Fruit fly (Drosophila melanogaster) whole organism, embryonic: ENCODE measurements around the gene mtsh.

ENCODE experiments used
- BtbVII ChIP-seq: fragments of 200-800 bp; sonication (Bioruptor generic); optimal IDR thresholded peaks from 3 replicates; lab custom pipeline; 2017; ENCODE audit warnings: missing biosample characterization, mild to moderate bottlenecking, missing genetic modification characterization
- CG10209 ChIP-seq: fragments of 200-800 bp; sonication (Bioruptor generic); optimal IDR thresholded peaks from 3 replicates; lab custom pipeline; 2017; ENCODE audit warnings: missing biosample characterization, mild to moderate bottlenecking, missing genetic modification characterization, missing genetic modification reagents
- CG14050 ChIP-seq: fragments of 200-800 bp; sonication (Bioruptor generic); IDR thresholded peaks from 3 replicates; pipeline ENCODE4 v1.3.6; 2022; ENCODE audit warnings: missing biosample characterization, missing genetic modification characterization
- CG14441 ChIP-seq: fragments of 200-800 bp; sonication (Bioruptor generic); IDR thresholded peaks from 2 replicates; pipeline ENCODE4 v1.3.6; 2022; ENCODE audit warnings: missing biosample characterization, missing genetic modification characterization
- CG2199 ChIP-seq: fragments of 200-800 bp; sonication (Bioruptor generic); IDR thresholded peaks from 3 replicates; pipeline ENCODE4 v1.3.6; 2022; ENCODE audit warnings: missing biosample characterization, missing genetic modification characterization
- CG3838 ChIP-seq: fragments of 200-800 bp; sonication (Bioruptor generic); optimal IDR thresholded peaks from 3 replicates; lab custom pipeline; 2016; ENCODE audit warnings: missing biosample characterization, missing genetic modification characterization
- CG4360 ChIP-seq: fragments of 200-800 bp; sonication (Bioruptor generic); IDR thresholded peaks from 2 replicates; pipeline ENCODE4 v1.3.6; 2022; ENCODE audit warnings: missing biosample characterization, missing genetic modification characterization
- CG4424 ChIP-seq: fragments of 200-800 bp; sonication (Bioruptor generic); optimal IDR thresholded peaks from 3 replicates; lab custom pipeline; 2016; ENCODE audit warnings: missing biosample characterization, missing genetic modification characterization
- CG4730 ChIP-seq: fragments of 200-800 bp; sonication (Bioruptor generic); IDR thresholded peaks from 2 replicates; pipeline ENCODE4 v1.3.6; 2022; ENCODE audit warnings: missing biosample characterization, missing genetic modification characterization
- CG6654 ChIP-seq: fragments of 200-800 bp; sonication (Bioruptor generic); optimal IDR thresholded peaks from 2 replicates; lab custom pipeline; 2017; ENCODE audit warnings: missing biosample characterization, mild to moderate bottlenecking, missing genetic modification characterization
- CG7372 ChIP-seq: fragments of 200-800 bp; sonication (Bioruptor generic); IDR thresholded peaks from 2 replicates; pipeline ENCODE4 v1.3.6; 2022; ENCODE audit warnings: missing biosample characterization, missing genetic modification characterization
- CG7963 ChIP-seq: fragments of 200-800 bp; sonication (Bioruptor generic); IDR thresholded peaks from 3 replicates; pipeline ENCODE4 v1.3.6; 2022; ENCODE audit warnings: missing biosample characterization, missing genetic modification characterization; ENCODE audit not compliant: partially characterized antibody
- CG7987 ChIP-seq: fragments of 200-800 bp; sonication (Bioruptor generic); optimal IDR thresholded peaks from 2 replicates; lab custom pipeline; 2018; ENCODE audit warnings: missing biosample characterization, mild to moderate bottlenecking, missing genetic modification characterization, moderate library complexity
- CG9797 ChIP-seq: fragments of 200-800 bp; sonication (Bioruptor generic); optimal IDR thresholded peaks from 3 replicates; lab custom pipeline; 2018; ENCODE audit warnings: missing biosample characterization, mild to moderate bottlenecking, missing genetic modification characterization
- D19A ChIP-seq: fragments of 200-800 bp; optimal IDR thresholded peaks from 3 replicates; lab custom pipeline; 2019; ENCODE audit warnings: missing biosample characterization, mild to moderate bottlenecking, missing genetic modification characterization, moderate library complexity
- Dll ChIP-seq: fragments of 200-800 bp; sonication (Bioruptor generic); IDR thresholded peaks from 4 replicates; pipeline ENCODE4 v1.3.6; 2022; ENCODE audit warnings: missing biosample characterization, missing genetic modification characterization; ENCODE audit not compliant: partially characterized antibody
- ERR ChIP-seq: fragments of 200-800 bp; sonication (Bioruptor generic); optimal IDR thresholded peaks from 2 replicates; lab custom pipeline; 2016; ENCODE audit warnings: missing biosample characterization, missing genetic modification characterization
- Fer3 ChIP-seq: fragments of 200-800 bp; sonication (Bioruptor generic); optimal IDR thresholded peaks from 2 replicates; lab custom pipeline; 2018; ENCODE audit warnings: missing biosample characterization, mild to moderate bottlenecking, missing genetic modification characterization, moderate library complexity
- GATAe ChIP-seq: fragments of 200-800 bp; sonication (Bioruptor generic); conservative IDR thresholded peaks from 2 replicates; pipeline ENCODE4 v1.3.6; 2022; ENCODE audit warnings: missing biosample characterization, missing genetic modification characterization
- Hmr ChIP-seq: fragments of 200-800 bp; sonication (Bioruptor generic); optimal IDR thresholded peaks from 3 replicates; lab custom pipeline; 2017; ENCODE audit warnings: mild to moderate bottlenecking, missing biosample characterization, missing genetic modification reagents, missing genetic modification characterization
- Hr39 ChIP-seq: fragments of >200 bp; optimal IDR thresholded peaks from 2 replicates; lab custom pipeline; 2017
- Lim3 ChIP-seq: fragments of 200-800 bp; sonication (Bioruptor generic); IDR thresholded peaks from 2 replicates; pipeline ENCODE4 v1.3.6; 2022; ENCODE audit warnings: missing biosample characterization, missing genetic modification characterization
- MBD-R2 ChIP-seq: fragments of 200-800 bp; sonication (Bioruptor generic); IDR thresholded peaks from 2 replicates; pipeline ENCODE4 v1.3.6; 2022; ENCODE audit warnings: missing biosample characterization, missing genetic modification characterization
- Poxn ChIP-seq: fragments of 200-800 bp; sonication (Bioruptor generic); IDR thresholded peaks from 2 replicates; pipeline ENCODE4 v1.3.6; 2022; ENCODE audit warnings: missing biosample characterization, missing genetic modification characterization
- Taf1 ChIP-seq: fragments of 200-800 bp; sonication (Bioruptor generic); IDR thresholded peaks from 2 replicates; pipeline ENCODE4 v1.3.6; 2022; ENCODE audit warnings: missing biosample characterization, missing genetic modification characterization
- ase ChIP-seq: fragments of 200-800 bp; sonication (Bioruptor generic); IDR thresholded peaks from 3 replicates; pipeline ENCODE4 v1.3.6; 2022; ENCODE audit warnings: missing biosample characterization, missing genetic modification characterization
- chinmo ChIP-seq: fragments of 200-800 bp; sonication (Bioruptor generic); IDR thresholded peaks from 4 replicates; pipeline ENCODE4 v1.3.6; 2022; ENCODE audit warnings: missing biosample characterization, missing genetic modification characterization; ENCODE audit not compliant: partially characterized antibody
- corto ChIP-seq: fragments of 200-800 bp; sonication (Bioruptor generic); optimal IDR thresholded peaks from 2 replicates; lab custom pipeline; 2016; ENCODE audit warnings: missing biosample characterization, mild to moderate bottlenecking, missing genetic modification characterization, moderate library complexity
- croc ChIP-seq: fragments of 200-800 bp; sonication (Bioruptor generic); conservative IDR thresholded peaks from 3 replicates; pipeline ENCODE4 v1.3.6; 2022; ENCODE audit warnings: missing biosample characterization, missing genetic modification characterization
- dmrt11E ChIP-seq: fragments of 200-800 bp; sonication (Bioruptor generic); optimal IDR thresholded peaks from 3 replicates; lab custom pipeline; 2018; ENCODE audit warnings: missing biosample characterization, mild to moderate bottlenecking, missing genetic modification characterization, moderate library complexity
- fru ChIP-seq: fragments of >200 bp; optimal IDR thresholded peaks from 2 replicates; lab custom pipeline; 2017
- gsb ChIP-seq: fragments of 200-800 bp; sonication (Bioruptor generic); IDR thresholded peaks from 2 replicates; pipeline ENCODE4 v1.3.6; 2022; ENCODE audit warnings: missing biosample characterization, missing genetic modification characterization
- gsb-n ChIP-seq: fragments of 200-800 bp; sonication (Bioruptor generic); optimal IDR thresholded peaks from 3 replicates; lab custom pipeline; 2018; ENCODE audit warnings: missing biosample characterization, mild to moderate bottlenecking, missing genetic modification characterization
- hb ChIP-seq: fragments of 200-800 bp; sonication (Bioruptor generic); IDR thresholded peaks from 3 replicates; pipeline ENCODE4 v1.3.6; 2022; ENCODE audit warnings: missing biosample characterization, missing genetic modification characterization; ENCODE audit not compliant: partially characterized antibody
- hbn ChIP-seq: fragments of 200-800 bp; sonication (Bioruptor generic); IDR thresholded peaks from 2 replicates; pipeline ENCODE4 v1.3.6; 2022; ENCODE audit warnings: missing biosample characterization, missing genetic modification characterization; ENCODE audit not compliant: partially characterized antibody
- ind ChIP-seq: fragments of 200-800 bp; sonication (Bioruptor generic); optimal IDR thresholded peaks from 3 replicates; lab custom pipeline; 2016; ENCODE audit warnings: missing biosample characterization, missing genetic modification characterization
- nau ChIP-seq: fragments of 200-800 bp; sonication (Bioruptor generic); optimal IDR thresholded peaks from 3 replicates; lab custom pipeline; 2017; ENCODE audit warnings: missing biosample characterization, mild to moderate bottlenecking, missing genetic modification characterization, missing genetic modification reagents
- org-1 ChIP-seq: fragments of 200-800 bp; sonication (Bioruptor generic); optimal IDR thresholded peaks from 2 replicates; lab custom pipeline; 2017; ENCODE audit warnings: missing biosample characterization, missing genetic modification characterization
- otp ChIP-seq: fragments of 200-800 bp; sonication (Bioruptor generic); IDR thresholded peaks from 3 replicates; pipeline ENCODE4, ENCODE4 v1.3.6; 2022; ENCODE audit warnings: missing biosample characterization, missing genetic modification characterization
- pan ChIP-seq, 4 experiments: fragments of >200 bp in 3 of 4; fragments of 200-800 bp in 1 of 4; sonication (Bioruptor generic) in 1 of 4; optimal IDR thresholded peaks in 3 of 4; IDR thresholded peaks in 1 of 4; 2 replicates each; pipeline versions ENCODE4 v1.3.6 to Lab custom; 2017 to 2022; ENCODE audit warnings: missing biosample characterization in 2 of 4, missing genetic modification characterization in 2 of 4, mixed read lengths in 1 of 4
- pfk ChIP-seq: fragments of 200-800 bp; sonication (Bioruptor generic); optimal IDR thresholded peaks from 2 replicates; lab custom pipeline; 2018; ENCODE audit warnings: missing biosample characterization, mild to moderate bottlenecking, missing genetic modification characterization, moderate library complexity
- psq ChIP-seq: fragments of 200-800 bp; sonication (Bioruptor generic); optimal IDR thresholded peaks from 2 replicates; lab custom pipeline; 2017; ENCODE audit warnings: missing biosample characterization, missing genetic modification characterization
- rib ChIP-seq: fragments of 200-800 bp; sonication (Bioruptor generic); IDR thresholded peaks from 2 replicates; pipeline ENCODE4 v1.3.6; 2022; ENCODE audit warnings: missing biosample characterization, missing genetic modification characterization
- run ChIP-seq: fragments of 200-800 bp; sonication (Bioruptor generic); optimal IDR thresholded peaks from 3 replicates; lab custom pipeline; 2018; ENCODE audit warnings: missing biosample characterization, mild to moderate bottlenecking, missing genetic modification characterization
- scrt ChIP-seq: fragments of 200-800 bp; sonication (Bioruptor generic); optimal IDR thresholded peaks from 2 replicates; lab custom pipeline; 2018; ENCODE audit warnings: missing biosample characterization, mild to moderate bottlenecking, missing genetic modification characterization, moderate library complexity
- sisA ChIP-seq: fragments of 200-800 bp; sonication (Bioruptor generic); IDR thresholded peaks from 2 replicates; pipeline ENCODE4 v1.3.6; 2022; ENCODE audit warnings: missing biosample characterization, missing genetic modification characterization
- so ChIP-seq: fragments of 200-800 bp; sonication (Bioruptor generic); IDR thresholded peaks from 3 replicates; pipeline ENCODE4 v1.3.6; 2022; ENCODE audit warnings: missing biosample characterization, missing genetic modification characterization
- tap ChIP-seq: fragments of 200-800 bp; optimal IDR thresholded peaks from 3 replicates; lab custom pipeline; 2019; ENCODE audit warnings: missing biosample characterization, mild to moderate bottlenecking, missing genetic modification characterization, moderate library complexity
- twi ChIP-seq: fragments of 200-800 bp; optimal IDR thresholded peaks from 2 replicates; lab custom pipeline; 2019; ENCODE audit warnings: missing biosample characterization, mild to moderate bottlenecking, missing genetic modification characterization, moderate library complexity
- zfh1 ChIP-seq: fragments of 200-800 bp; sonication (Bioruptor generic); IDR thresholded peaks from 3 replicates; pipeline ENCODE4 v1.3.6; 2022; ENCODE audit warnings: missing biosample characterization, missing genetic modification characterization

The mtsh gene

DNA sequence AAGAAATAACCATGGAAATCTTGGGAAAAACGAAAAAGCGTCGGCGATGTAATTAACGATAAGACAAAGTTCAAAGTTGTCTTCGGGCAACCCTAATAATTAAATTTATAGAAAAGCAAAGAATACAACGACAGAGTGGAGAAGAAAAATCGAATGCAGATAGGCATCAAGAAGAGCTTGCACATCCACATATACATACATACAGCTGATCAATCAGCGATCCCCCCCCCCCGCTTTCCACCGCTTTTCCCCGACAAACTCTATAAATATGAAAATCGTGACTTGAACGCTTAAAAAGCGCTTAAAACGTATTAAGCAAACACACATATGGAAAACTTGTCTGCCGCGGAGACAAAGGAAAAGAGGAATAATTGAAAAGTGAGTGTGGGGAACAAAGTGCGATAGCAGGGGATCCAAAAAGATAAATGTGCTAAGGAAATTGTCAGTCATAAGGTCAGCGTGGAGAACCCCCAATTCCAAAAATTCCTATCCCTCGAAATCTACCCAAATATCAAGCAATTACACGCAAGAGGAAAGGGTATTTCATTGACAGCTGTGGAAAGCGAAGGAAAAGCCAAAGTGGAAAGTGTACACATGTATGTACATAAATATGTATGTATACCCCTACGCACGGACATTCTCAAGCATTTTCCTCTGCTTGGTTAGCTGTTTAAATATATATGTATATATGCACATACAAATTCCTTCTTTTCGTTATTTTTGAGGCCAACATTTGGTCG lies 30.2 kb downstream of the mtsh start (continued):
- no peak for TF ChIP-seq CG7987 (GFP tag; lab: Kevin White, UChicago)
- TF ChIP-seq Taf1 (GFP tag; lab: Robert Waterston, UW): no peak
- peak; percentile 30; the same call in 1 of the 3 replicates for TF ChIP-seq CG2199 (GFP tag; lab: Robert Waterston, UW)
- TF ChIP-seq CG14441: no peak
- TF ChIP-seq ind: no peak
- TF ChIP-seq ase (GFP tag; lab: Robert Waterston, UW): no peak
- peak; percentile 98 for TF ChIP-seq D19A (tag; lab: Kevin White, UChicago)
- no peak for TF ChIP-seq so (GFP tag; lab: Robert Waterston, UW)
- no peak for TF ChIP-seq Fer3 (tag; lab: Kevin White, UChicago)
- no peak for TF ChIP-seq run (tag; lab: Kevin White, UChicago)
- no peak for TF ChIP-seq org-1 (GFP tag; lab: Kevin White, UChicago)
- TF ChIP-seq dmrt11E (tag; lab: Kevin White, UChicago): no peak
- TF ChIP-seq gsb (GFP tag; lab: Robert Waterston, UW): no peak
- TF ChIP-seq CG3838: no peak
- no peak for TF ChIP-seq BtbVII (GFP tag; lab: Kevin White, UChicago)
- TF ChIP-seq Lim3: no peak
- TF ChIP-seq CG7372 (GFP tag; lab: Robert Waterston, UW): no peak
- TF ChIP-seq pan (optimal IDR thresholded peaks at IDR 0.05; lab: Kevin White, UChicago): no peak
- no peak for TF ChIP-seq pan (GFP tag; optimal IDR thresholded peaks at IDR 0.05 in 1 of 2, IDR thresholded peaks at IDR 0.05 in 1 of 2)
- no peak for TF ChIP-seq CG4730
- no peak for TF ChIP-seq fru (lab: Kevin White, UChicago)
- TF ChIP-seq corto: no peak
- no peak for TF ChIP-seq CG6654
- no peak for TF ChIP-seq tap (tag; lab: Kevin White, UChicago)
- peak; percentile 68 for TF ChIP-seq twi
- TF ChIP-seq psq (GFP tag; lab: Kevin White, UChicago): no peak
- TF ChIP-seq CG4360: no peak
- no peak for TF ChIP-seq hb
- TF ChIP-seq gsb-n (tag; lab: Kevin White, UChicago): no peak
- TF ChIP-seq Dll (GFP tag; lab: Robert Waterston, UW): 0 out of 4 replicates have a peak, but pooled peaks have one; percentile 18
- 0 out of 4 replicates have a peak, but pooled peaks have one; percentile 39 for TF ChIP-seq chinmo
- TF ChIP-seq sisA (GFP tag; lab: Robert Waterston, UW): no peak
- no peak for TF ChIP-seq scrt (GFP tag; lab: Kevin White, UChicago)
- no peak for TF ChIP-seq CG10209 (GFP tag; lab: Kevin White, UChicago)
- no peak for TF ChIP-seq croc
- TF ChIP-seq hbn (GFP tag; lab: Robert Waterston, UW): no peak
- no peak for TF ChIP-seq nau
- TF ChIP-seq pfk (GFP tag; lab: Kevin White, UChicago): no peak
- TF ChIP-seq zfh1 (GFP tag; lab: Robert Waterston, UW): no peak
- no peak for TF ChIP-seq Hr39 (lab: Kevin White, UChicago)
- TF ChIP-seq CG4424 (GFP tag; lab: Kevin White, UChicago): no peak
- no peak for TF ChIP-seq ERR (GFP tag; lab: Kevin White, UChicago)
- 0 out of 3 replicates have a peak, but pooled peaks have one; percentile 4 for TF ChIP-seq otp (GFP tag; lab: Robert Waterston, UW)
- TF ChIP-seq Hmr: no peak
- TF ChIP-seq Poxn (GFP tag; lab: Robert Waterston, UW): no peak
- TF ChIP-seq rib (GFP tag; lab: Robert Waterston, UW): no peak
- no peak for TF ChIP-seq CG9797 (GFP tag; lab: Kevin White, UChicago)
- no peak for TF ChIP-seq CG7963 (GFP tag; lab: Robert Waterston, UW)
- no peak for TF ChIP-seq CG14050 (GFP tag; lab: Robert Waterston, UW)
- TF ChIP-seq GATAe (GFP tag; lab: Robert Waterston, UW): no peak
- TF ChIP-seq MBD-R2 (GFP tag; lab: Robert Waterston, UW): no peak
